Worm (Caenorhabditis elegans): ENCODE data around the gene kcnl-3.

Gene kcnl-3

ce11 chrX:5406345-5406744 is 19.7 kb downstream of the kcnl-3 start, which contains the start of gene C03F11.4:
Gene C03F11.4 (minus strand): TSS chrX:5406445.
- no peak for TF ChIP-seq ztf-7 (tag; optimal IDR thresholded peaks at IDR 0.05)
- TF ChIP-seq lir-3 (tag; optimal IDR thresholded peaks at IDR 0.05), result no peak
- TF ChIP-seq lin-15B (tag; optimal IDR thresholded peaks at IDR 0.05), result no peak

- TF ChIP-seq zfp-2 (tag; optimal IDR thresholded peaks at IDR 0.05) (no peak), unc-39 (tag; optimal IDR thresholded peaks at IDR 0.05) (no peak), zag-1 (tag; optimal IDR thresholded peaks at IDR 0.05) (no peak), nhr-28 (tag; optimal IDR thresholded peaks at IDR 0.05) (no peak), lin-39 (tag; optimal IDR thresholded peaks at IDR 0.05) (no peak), nhr-102 (tag; optimal IDR thresholded peaks at IDR 0.05) (no peak), daf-12 (tag; optimal IDR thresholded peaks at IDR 0.05) (no peak), rbr-2 (tag; optimal IDR thresholded peaks at IDR 0.05) (peak; percentile 48), nhr-11 (tag; optimal IDR thresholded peaks at IDR 0.05) (no peak), pha-4 (GFP tag; IDR thresholded peaks at IDR 0.05) (no peak; the same call in 1 of the 2 replicates), pha-4 (tag; optimal IDR thresholded peaks at IDR 0.05) (no peak), attf-4 (tag; optimal IDR thresholded peaks at IDR 0.05) (no peak), unc-130 (GFP tag; optimal IDR thresholded peaks at IDR 0.05) (peak; percentile 14), hlh-30 (tag; optimal IDR thresholded peaks at IDR 0.05; ENCODE audit: insufficient read depth) (no peak), egl-27 (tag; optimal IDR thresholded peaks at IDR 0.05) (no peak), nhr-25 (tag; optimal IDR thresholded peaks at IDR 0.05; ENCODE audit: borderline replicate concordance, insufficient read depth) (no peak), dmd-6 (GFP tag; IDR thresholded peaks at IDR 0.05) (peak; percentile 27; the same call in 1 of the 2 replicates), dpl-1 (GFP tag; optimal IDR thresholded peaks at IDR 0.05) (no peak), ceh-20 (GFP tag; IDR thresholded peaks at IDR 0.05) (0 out of 2 replicates have a peak, but pooled peaks have one; percentile 22), mxl-3 (GFP tag; optimal IDR thresholded peaks at IDR 0.05) (no peak), F37D6.2 (tag; optimal IDR thresholded peaks at IDR 0.05) (no peak), snpc-4 (tag; optimal IDR thresholded peaks at IDR 0.05) (no peak), ceh-62 (tag; optimal IDR thresholded peaks at IDR 0.05) (no peak), dve-1 (tag; optimal IDR thresholded peaks at IDR 0.05; ENCODE audit: insufficient read depth) (no peak), nhr-48 (tag; optimal IDR thresholded peaks at IDR 0.05) (no peak), nhr-77 (tag; optimal IDR thresholded peaks at IDR 0.05) (no peak), lin-29 (GFP tag; IDR thresholded peaks at IDR 0.05) (no peak), madf-5 (GFP tag; IDR thresholded peaks at IDR 0.05) (peak in 1 of 2 experiments; percentile 73; a peak in 1 of 4 replicates), lin-15B (tag; optimal IDR thresholded peaks at IDR 0.05) (no peak), sdz-12 (GFP tag; optimal IDR thresholded peaks at IDR 0.05) (no peak), spr-3 (GFP tag; optimal IDR thresholded peaks at IDR 0.05) (peak; percentile 52), nhr-6 (tag; optimal IDR thresholded peaks at IDR 0.05) (no peak), Y105C5A.15 (GFP tag; IDR thresholded peaks at IDR 0.05) (no peak; the same call in 1 of the 2 replicates), zip-11 (GFP tag; IDR thresholded peaks at IDR 0.05) (no peak), set-16 (GFP tag; IDR thresholded peaks at IDR 0.05) (no peak), aly-2 (tag; optimal IDR thresholded peaks at IDR 0.05) (no peak), R02D3.7 (tag; optimal IDR thresholded peaks at IDR 0.05) (no peak), dmd-8 (GFP tag; IDR thresholded peaks at IDR 0.05) (peak; percentile 63; the same call in 1 of the 2 replicates), lsy-2 (tag; optimal IDR thresholded peaks at IDR 0.05) (no peak), hmg-1.1 (GFP tag; IDR thresholded peaks at IDR 0.05) (peak; percentile 56), tag-97 (GFP tag; IDR thresholded peaks at IDR 0.05) (no peak), ctbp-1 (GFP tag; IDR thresholded peaks at IDR 0.05) (0 out of 2 replicates have a peak, but pooled peaks have one; percentile 41), ceh-82 (tag; optimal IDR thresholded peaks at IDR 0.05) (no peak), ztf-7 (tag; optimal IDR thresholded peaks at IDR 0.05) (no peak), F49E8.2 (tag; optimal IDR thresholded peaks at IDR 0.05; ENCODE audit: borderline replicate concordance) (no peak), lin-1 (GFP tag; IDR thresholded peaks at IDR 0.05) (0 out of 2 replicates have a peak, but pooled peaks have one; percentile 30), T20F7.1 (GFP tag; optimal IDR thresholded peaks at IDR 0.05) (no peak), madf-9 (GFP tag; conservative IDR thresholded peaks at IDR 0.05) (0 out of 2 replicates have a peak, but pooled peaks have one; percentile 22), ama-1 (optimal IDR thresholded peaks at IDR 0.05) (no peak)
Observed at ce11 chrX:5407271-5407670, 20.6 kb downstream of the kcnl-3 start.

Measured in whole organism, L4 larva.